Worm (Caenorhabditis elegans): ENCODE measurements around the gene T11F9.22.

DNA sequence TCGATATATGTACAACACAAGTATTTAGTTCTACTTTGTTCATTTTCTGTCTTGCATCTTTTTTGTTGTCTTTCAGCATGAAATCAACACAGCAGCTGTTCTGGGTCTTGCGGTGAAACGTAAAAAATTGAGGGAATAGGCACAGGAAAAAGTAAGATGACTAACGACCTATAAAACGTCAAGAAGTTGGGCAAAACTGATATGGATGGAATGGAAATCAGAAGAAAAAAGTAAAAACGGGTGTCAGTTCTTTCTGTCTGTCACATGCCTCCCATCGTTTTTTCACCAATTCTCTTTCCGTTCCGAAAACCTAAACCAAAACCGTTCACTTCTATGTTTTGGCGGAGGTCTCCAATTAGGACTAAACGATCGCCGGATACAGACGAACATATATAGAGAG is 21.5 kb downstream of the T11F9.22 start:
- no peak for TF ChIP-seq nhr-71 (tag; optimal IDR thresholded peaks at IDR 0.05)
- TF ChIP-seq elt-2 (tag; optimal IDR thresholded peaks at IDR 0.05), result no peak
- TF ChIP-seq alr-1 (tag; optimal IDR thresholded peaks at IDR 0.05; ENCODE audit: borderline replicate concordance), result no peak
- no peak for TF ChIP-seq aha-1 (tag; optimal IDR thresholded peaks at IDR 0.05)
- no peak for TF ChIP-seq lin-14 (GFP tag; optimal IDR thresholded peaks at IDR 0.05)
- no peak for TF ChIP-seq tbx-2 (tag; optimal IDR thresholded peaks at IDR 0.05)
- TF ChIP-seq ceh-82 (tag; optimal IDR thresholded peaks at IDR 0.05), result no peak
- TF ChIP-seq nhr-28 (tag; optimal IDR thresholded peaks at IDR 0.05), result no peak
- no peak for TF ChIP-seq lin-13 (GFP tag; optimal IDR thresholded peaks at IDR 0.05)
- TF ChIP-seq nhr-12 (tag; optimal IDR thresholded peaks at IDR 0.05), result no peak

Data from whole organism, L1 larva.